Worm (Caenorhabditis elegans) whole organism, L1 larva: ENCODE results near the gene H10E21.1.

Experiments
- alr-1 ChIP-seq: fragments of 200-800 bp; sonication (Bioruptor generic); optimal IDR thresholded peaks from 2 replicates; lab custom pipeline; 2018; ENCODE audit warnings: borderline replicate concordance, mild to moderate bottlenecking, missing genetic modification characterization, missing compliant biosample characterization
- aly-2 ChIP-seq: fragments of 150-350 bp; optimal IDR thresholded peaks from 2 replicates; lab custom pipeline; 2014; ENCODE audit warnings: missing biosample characterization, missing genetic modification characterization
- efl-1 ChIP-seq, 4 experiments: fragments of 150-350 bp; optimal IDR thresholded peaks in 3 of 4; peaks in 1 of 4; 1 replicate in 1 of 4; 2 replicates in 3 of 4; lab custom pipeline; 2014; ENCODE audit warnings: missing biosample characterization in 2 of 4, missing genetic modification characterization in 2 of 4, missing genetic modification reagents in 2 of 4
- elt-2 ChIP-seq: sonication (generic microtip); optimal IDR thresholded peaks from 2 replicates; lab custom pipeline; 2016; ENCODE audit warnings: missing genetic modification characterization, mild to moderate bottlenecking, inconsistent platforms, missing compliant biosample characterization, missing genetic modification reagents
- fos-1 ChIP-seq: fragments of 150-350 bp; optimal IDR thresholded peaks from 2 replicates; lab custom pipeline; 2014; ENCODE audit warnings: missing biosample characterization, missing genetic modification characterization
- irx-1 ChIP-seq: sonication (generic microtip); optimal IDR thresholded peaks from 2 replicates; lab custom pipeline; 2016; ENCODE audit warnings: missing genetic modification characterization, missing compliant biosample characterization
- lsy-2 ChIP-seq, 2 experiments: fragments of 150-350 bp; optimal IDR thresholded peaks; 2 replicates each; lab custom pipeline; 2014; ENCODE audit warnings: missing biosample characterization in 2 of 2, missing genetic modification characterization in 2 of 2
- mab-9 ChIP-seq: fragments of 200-800 bp; sonication (Bioruptor generic); IDR thresholded peaks from 2 replicates; pipeline ENCODE4 v1.3.6; 2022; ENCODE audit warnings: missing genetic modification reagents, missing genetic modification characterization, missing compliant biosample characterization
- nhr-76 ChIP-seq: sonication (generic microtip); optimal IDR thresholded peaks from 2 replicates; lab custom pipeline; 2017; ENCODE audit warnings: missing biosample characterization, missing genetic modification characterization
- ztf-4 ChIP-seq: fragments of 150-350 bp; optimal IDR thresholded peaks from 2 replicates; lab custom pipeline; 2014; ENCODE audit warnings: missing biosample characterization, missing genetic modification characterization

- no peak for TF ChIP-seq alr-1 (tag; lab: Kevin White, UChicago)
- TF ChIP-seq lsy-2 (tag; optimal IDR thresholded peaks at IDR 0.05; lab: Kevin White, UChicago) = no peak
- TF ChIP-seq efl-1 (optimal IDR thresholded peaks at IDR 0.05; lab: Kevin White, UChicago) = no peak
- TF ChIP-seq efl-1 (GFP tag; optimal IDR thresholded peaks at IDR 0.05 in 1 of 2; lab: Kevin White, UChicago) = no peak
- TF ChIP-seq fos-1 (tag; lab: Kevin White, UChicago) = no peak
- no peak for TF ChIP-seq mab-9 (GFP tag; lab: Robert Waterston, UW)
- no peak for TF ChIP-seq ztf-4 (tag; lab: Kevin White, UChicago)
- no peak for TF ChIP-seq aly-2
- TF ChIP-seq elt-2 (tag; lab: Kevin White, UChicago) = no peak
- TF ChIP-seq nhr-76 (tag; lab: Kevin White, UChicago) = no peak
- no peak for TF ChIP-seq irx-1 (tag; lab: Kevin White, UChicago)
Measured at ce11 chrIII:19509-19908, 3.9 kb downstream of the H10E21.1 start, which contains the start of gene H10E21.4.
